Worm (Caenorhabditis elegans) whole organism, L3 larva: ENCODE results near the gene cla-1.

Experiments
- ama-1 ChIP-seq: fragments of 150-350 bp; optimal IDR thresholded peaks from 2 replicates; lab custom pipeline; 2018
- nhr-77 ChIP-seq: fragments of 150-350 bp; optimal IDR thresholded peaks from 2 replicates; lab custom pipeline; 2014; ENCODE audit warnings: missing biosample characterization, missing genetic modification characterization
- ztf-11 ChIP-seq: fragments of 150-350 bp; optimal IDR thresholded peaks from 2 replicates; lab custom pipeline; 2014; ENCODE audit warnings: missing biosample characterization, missing genetic modification characterization

- TF ChIP-seq ama-1 (lab: Kevin White, UChicago) (no peak), ztf-11 (tag; lab: Kevin White, UChicago) (no peak), nhr-77 (tag; lab: Kevin White, UChicago) (no peak)
Observed at ce11 chrIV:7620450-7620849, 31.7 kb downstream of the cla-1 start.
